Worm (Caenorhabditis elegans): Measurements from ENCODE around the gene enu-3.2.

DNA sequence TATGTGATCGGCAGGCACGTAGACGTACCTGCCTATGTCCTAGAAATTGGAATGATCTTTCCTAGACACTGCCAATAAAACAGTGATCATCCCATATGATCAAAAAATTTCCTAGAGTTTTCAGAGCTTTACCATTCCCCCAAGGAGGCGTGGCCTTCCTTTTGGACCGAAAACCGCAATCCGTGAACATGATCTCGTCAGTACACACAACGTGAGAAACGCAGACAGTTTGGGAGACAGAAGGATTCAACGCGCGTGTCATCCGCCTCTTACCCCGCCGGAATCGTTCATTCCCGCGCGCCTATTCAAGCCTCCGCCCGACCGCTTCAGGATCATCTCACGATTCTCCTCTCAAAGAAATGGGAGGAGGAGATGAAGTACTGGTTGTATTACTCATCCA lies 19.6 kb downstream of the enu-3.2 start, which contains the start of gene B0393.5:
- TF ChIP-seq T22C8.4 (GFP tag; IDR thresholded peaks at IDR 0.05) (no peak), klf-2 (GFP tag; conservative IDR thresholded peaks at IDR 0.05) (no peak), tab-1 (GFP tag; IDR thresholded peaks at IDR 0.05) (no peak), ztf-23 (GFP tag; IDR thresholded peaks at IDR 0.05) (no peak), cog-1 (tag; optimal IDR thresholded peaks at IDR 0.05) (no peak)

Measured in whole organism, midembryonic.